Worm (Caenorhabditis elegans) whole organism, early embryonic: ENCODE results near the gene C28A5.1.

Source experiments
- B0310.2 ChIP-seq: sonication (generic microtip); optimal IDR thresholded peaks from 2 replicates; lab custom pipeline; 2016; ENCODE audit warnings: mild to moderate bottlenecking, missing genetic modification characterization, missing compliant biosample characterization
- ama-1 ChIP-seq: fragments of 150-350 bp; optimal IDR thresholded peaks from 2 replicates; lab custom pipeline; 2014
- ets-7 ChIP-seq: sonication (generic microtip); optimal IDR thresholded peaks from 2 replicates; lab custom pipeline; 2016; ENCODE audit warnings: missing genotype, missing genetic modification characterization, missing compliant biosample characterization
- flt-1 ChIP-seq: fragments of 200-800 bp; sonication (Bioruptor generic); IDR thresholded peaks from 2 replicates; pipeline ENCODE4 v1.3.6; 2022; ENCODE audit warnings: missing genetic modification characterization, missing compliant biosample characterization
- hmbx-1 ChIP-seq: sonication (generic microtip); optimal IDR thresholded peaks from 2 replicates; lab custom pipeline; 2016; ENCODE audit warnings: mild to moderate bottlenecking, missing genetic modification characterization, missing compliant biosample characterization
- hnd-1 ChIP-seq: sonication (generic microtip); optimal IDR thresholded peaks from 2 replicates; lab custom pipeline; 2016; ENCODE audit warnings: missing genetic modification characterization, missing compliant biosample characterization
- sea-1 ChIP-seq: fragments of 200-800 bp; sonication (Bioruptor generic); conservative IDR thresholded peaks from 2 replicates; pipeline ENCODE4 v1.3.6; 2022; ENCODE audit warnings: missing genetic modification characterization, missing compliant biosample characterization
- tbx-11 ChIP-seq: fragments of 200-800 bp; sonication (Bioruptor generic); IDR thresholded peaks from 2 replicates; pipeline ENCODE4 v1.3.6; 2022; ENCODE audit warnings: missing genetic modification characterization, missing compliant biosample characterization
- tra-4 ChIP-seq: sonication (generic microtip); optimal IDR thresholded peaks from 2 replicates; lab custom pipeline; 2017; ENCODE audit warnings: missing genetic modification characterization, missing compliant biosample characterization

DNA sequence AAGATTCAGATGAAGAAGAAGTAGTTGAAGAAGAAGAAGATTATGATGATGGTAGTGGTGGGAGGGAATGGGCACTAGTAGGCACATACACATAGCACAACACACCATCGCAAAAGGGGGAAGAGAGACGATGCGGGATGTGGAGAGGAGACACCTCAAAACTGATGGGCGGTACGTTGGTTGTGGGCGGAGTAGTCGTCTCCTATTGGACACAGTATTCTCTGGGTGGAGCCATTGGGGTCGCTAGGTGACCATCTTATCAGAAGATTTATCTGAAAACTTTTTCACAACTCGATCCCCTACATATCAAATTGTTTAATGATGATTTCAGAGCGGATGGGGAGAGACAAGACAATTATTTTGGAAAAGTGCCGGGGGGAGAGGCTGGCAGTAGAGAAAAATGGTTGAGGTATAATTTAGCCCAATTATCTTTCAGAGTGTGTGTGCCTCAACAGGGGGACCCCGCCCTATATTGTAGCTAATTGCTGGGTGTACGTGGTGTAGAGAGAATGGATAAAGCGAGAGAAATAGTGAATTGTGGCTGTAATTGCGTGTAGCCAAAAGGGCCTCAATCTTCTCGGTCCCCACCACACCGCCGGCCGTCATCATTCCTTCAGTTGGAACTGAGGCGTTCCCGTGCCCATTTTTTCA, 16.8 kb upstream of the C28A5.1 start:
- TF ChIP-seq hnd-1 (tag; lab: Kevin White, UChicago) = no peak
- TF ChIP-seq B0310.2 (tag; lab: Kevin White, UChicago) = no peak
- TF ChIP-seq ets-7 (tag; lab: Kevin White, UChicago) = no peak
- no peak for TF ChIP-seq tra-4 (tag; lab: Kevin White, UChicago)
- TF ChIP-seq ama-1 (lab: Kevin White, UChicago) = no peak
- TF ChIP-seq tbx-11 (GFP tag; lab: Robert Waterston, UW) = no peak
- TF ChIP-seq sea-1 = no peak
- no peak for TF ChIP-seq flt-1 (GFP tag; lab: Robert Waterston, UW)
- no peak for TF ChIP-seq hmbx-1 (tag; lab: Kevin White, UChicago)
